Fruit fly (Drosophila melanogaster) whole organism, adult: Measurements from ENCODE around the gene S-Lap4.

Experiments
- CG11617 ChIP-seq: fragments of 200-800 bp; sonication (Bioruptor generic); optimal IDR thresholded peaks from 2 replicates; lab custom pipeline; 2017; ENCODE audit warnings: mild to moderate bottlenecking, missing biosample characterization, missing genetic modification reagents, missing genetic modification characterization
- CG12768 ChIP-seq: fragments of 200-800 bp; sonication (Bioruptor generic); optimal IDR thresholded peaks from 2 replicates; lab custom pipeline; 2017; ENCODE audit warnings: missing biosample characterization, missing genetic modification characterization, mild to moderate bottlenecking, moderate library complexity, missing genetic modification reagents
- CG14711 ChIP-seq: fragments of 200-800 bp; sonication (Bioruptor generic); optimal IDR thresholded peaks from 2 replicates; lab custom pipeline; 2018; ENCODE audit warnings: missing biosample characterization, mild to moderate bottlenecking, missing genetic modification characterization, moderate library complexity
- CG1620 ChIP-seq: fragments of 200-800 bp; sonication (Bioruptor generic); optimal IDR thresholded peaks from 2 replicates; lab custom pipeline; 2016; ENCODE audit warnings: missing biosample characterization, missing genetic modification characterization
- CG33017 ChIP-seq: fragments of 200-800 bp; sonication (Bioruptor generic); optimal IDR thresholded peaks from 2 replicates; lab custom pipeline; 2018; ENCODE audit warnings: missing biosample characterization, mild to moderate bottlenecking, missing genetic modification characterization, moderate library complexity
- CG5204 ChIP-seq: fragments of 200-800 bp; sonication (Bioruptor generic); optimal IDR thresholded peaks from 2 replicates; lab custom pipeline; 2016; ENCODE audit warnings: missing biosample characterization, missing genetic modification characterization
- CG7045 ChIP-seq: fragments of 200-800 bp; sonication (Bioruptor generic); optimal IDR thresholded peaks from 2 replicates; lab custom pipeline; 2017; ENCODE audit warnings: missing biosample characterization, mild to moderate bottlenecking, missing genetic modification characterization
- CG7101 ChIP-seq: fragments of 200-800 bp; sonication (Bioruptor generic); optimal IDR thresholded peaks from 2 replicates; lab custom pipeline; 2018; ENCODE audit warnings: missing biosample characterization, mild to moderate bottlenecking, missing genetic modification characterization, moderate library complexity
- Clk ChIP-seq: fragments of 200-800 bp; sonication (Bioruptor generic); optimal IDR thresholded peaks from 2 replicates; lab custom pipeline; 2017; ENCODE audit warnings: missing biosample characterization, missing genetic modification characterization
- Crg-1 ChIP-seq: fragments of 200-800 bp; sonication (Bioruptor generic); optimal IDR thresholded peaks from 2 replicates; lab custom pipeline; 2016; ENCODE audit warnings: missing biosample characterization, missing genetic modification characterization
- Hr96 ChIP-seq: fragments of 200-800 bp; sonication (Bioruptor generic); optimal IDR thresholded peaks from 2 replicates; lab custom pipeline; 2016; ENCODE audit warnings: missing biosample characterization, missing genetic modification characterization
- Mnt ChIP-seq: fragments of 200-800 bp; sonication (Bioruptor generic); optimal IDR thresholded peaks from 2 replicates; lab custom pipeline; 2016; ENCODE audit warnings: missing biosample characterization, mild to moderate bottlenecking, missing genetic modification characterization
- bab1 ChIP-seq: fragments of 200-800 bp; sonication (Bioruptor generic); optimal IDR thresholded peaks from 3 replicates; lab custom pipeline; 2019; ENCODE audit warnings: missing biosample characterization, mild to moderate bottlenecking, missing genetic modification characterization, moderate library complexity
- cic ChIP-seq: fragments of 200-800 bp; sonication (Bioruptor generic); optimal IDR thresholded peaks from 2 replicates; lab custom pipeline; 2017; ENCODE audit warnings: missing biosample characterization, mild to moderate bottlenecking, missing genetic modification characterization, moderate library complexity
- cnc ChIP-seq, 2 experiments: fragments of >200 bp; optimal IDR thresholded peaks; 2 replicates each; lab custom pipeline; 2017
- kay ChIP-seq: fragments of 200-800 bp; sonication (Bioruptor generic); peaks from one replicate; lab custom pipeline; 2016; ENCODE audit warnings: missing biosample characterization, missing genetic modification characterization, borderline replicate concordance
- ovo ChIP-seq: fragments of 200-800 bp; sonication (Bioruptor generic); optimal IDR thresholded peaks from 2 replicates; lab custom pipeline; 2016; ENCODE audit warnings: missing biosample characterization, missing genetic modification characterization
- pad ChIP-seq: fragments of 200-800 bp; sonication (Bioruptor generic); optimal IDR thresholded peaks from 3 replicates; lab custom pipeline; 2017; ENCODE audit warnings: missing biosample characterization, missing genetic modification characterization, mild to moderate bottlenecking, moderate library complexity, missing genetic modification reagents
- tj ChIP-seq: fragments of 200-800 bp; sonication (Bioruptor generic); optimal IDR thresholded peaks from 3 replicates; lab custom pipeline; 2017; ENCODE audit warnings: missing biosample characterization, mild to moderate bottlenecking, missing genetic modification characterization, moderate library complexity
- toe ChIP-seq: fragments of 200-800 bp; sonication (Bioruptor generic); optimal IDR thresholded peaks from 2 replicates; lab custom pipeline; 2016; ENCODE audit warnings: missing biosample characterization, missing genetic modification characterization

Gene S-Lap4

DNA sequence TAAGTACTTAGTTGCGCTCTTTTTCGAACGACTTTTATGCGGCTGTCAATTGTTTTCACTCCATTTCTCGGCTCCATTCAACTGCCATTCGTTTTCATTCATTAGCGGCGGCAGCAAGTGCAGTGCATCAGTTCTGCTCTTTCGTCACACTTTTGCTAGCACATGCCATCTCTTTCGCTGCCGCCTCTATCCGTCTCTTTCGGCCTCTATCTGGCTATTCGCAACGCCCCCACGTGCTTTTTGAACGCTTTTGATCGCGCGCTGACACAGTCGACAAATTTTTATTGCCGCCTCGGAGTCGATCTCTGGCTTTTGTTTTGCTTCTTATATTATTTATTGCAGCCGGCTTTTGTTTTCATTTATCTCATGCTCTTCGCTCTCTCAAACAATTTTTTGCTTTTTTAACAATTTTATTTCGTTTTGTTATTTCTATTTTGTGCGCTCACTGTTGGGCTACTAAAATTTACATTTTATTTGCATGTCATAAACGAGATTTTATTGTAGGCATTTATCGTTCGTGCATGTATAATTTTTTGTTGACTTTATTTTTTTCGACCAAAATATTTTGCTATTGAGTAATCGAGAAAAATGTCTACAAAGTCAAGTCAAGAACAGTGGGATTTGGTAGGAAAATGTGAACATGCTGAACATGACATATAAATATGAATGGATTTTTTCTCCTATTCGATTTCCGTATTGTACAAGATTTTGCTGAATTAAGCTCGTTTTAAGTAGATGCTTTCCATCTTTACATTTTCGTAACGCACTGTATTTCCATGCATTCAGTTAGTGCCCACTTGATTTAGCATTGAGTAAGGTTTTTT, 31.9 kb downstream of the S-Lap4 start:
- peak; percentile 33 for TF ChIP-seq Mnt (GFP tag; lab: Kevin White, UChicago)
- TF ChIP-seq Crg-1, result no peak

DNA sequence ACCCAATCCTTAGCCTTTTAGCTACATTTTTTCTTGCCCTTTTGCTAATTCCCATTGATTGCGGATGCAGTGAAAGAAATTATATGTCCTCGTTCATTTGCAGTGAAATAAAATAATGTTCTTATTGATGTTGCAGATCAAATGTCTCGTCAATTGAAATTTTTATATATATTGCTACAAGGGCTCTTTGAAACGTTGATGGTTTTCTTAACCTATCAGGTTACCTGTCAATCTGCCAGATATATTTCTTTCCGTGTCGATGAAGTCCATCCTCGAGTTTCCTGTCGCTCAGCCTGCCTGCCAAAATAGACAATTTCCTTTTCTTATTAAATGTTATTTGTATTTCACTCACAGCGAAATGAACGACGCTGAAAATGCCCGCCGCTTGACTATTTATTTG, 34.5 kb downstream of the S-Lap4 start:
- TF ChIP-seq Mnt (GFP tag; lab: Kevin White, UChicago) (no peak), cnc (optimal IDR thresholded peaks at IDR 0.05; lab: Kevin White, UChicago) (no peak), Clk (no peak), CG7101 (tag; lab: Kevin White, UChicago) (no peak), ovo (GFP tag; lab: Kevin White, UChicago) (no peak), CG1620 (GFP tag; lab: Kevin White, UChicago) (no peak), CG7045 (GFP tag; lab: Kevin White, UChicago) (no peak)

DNA sequence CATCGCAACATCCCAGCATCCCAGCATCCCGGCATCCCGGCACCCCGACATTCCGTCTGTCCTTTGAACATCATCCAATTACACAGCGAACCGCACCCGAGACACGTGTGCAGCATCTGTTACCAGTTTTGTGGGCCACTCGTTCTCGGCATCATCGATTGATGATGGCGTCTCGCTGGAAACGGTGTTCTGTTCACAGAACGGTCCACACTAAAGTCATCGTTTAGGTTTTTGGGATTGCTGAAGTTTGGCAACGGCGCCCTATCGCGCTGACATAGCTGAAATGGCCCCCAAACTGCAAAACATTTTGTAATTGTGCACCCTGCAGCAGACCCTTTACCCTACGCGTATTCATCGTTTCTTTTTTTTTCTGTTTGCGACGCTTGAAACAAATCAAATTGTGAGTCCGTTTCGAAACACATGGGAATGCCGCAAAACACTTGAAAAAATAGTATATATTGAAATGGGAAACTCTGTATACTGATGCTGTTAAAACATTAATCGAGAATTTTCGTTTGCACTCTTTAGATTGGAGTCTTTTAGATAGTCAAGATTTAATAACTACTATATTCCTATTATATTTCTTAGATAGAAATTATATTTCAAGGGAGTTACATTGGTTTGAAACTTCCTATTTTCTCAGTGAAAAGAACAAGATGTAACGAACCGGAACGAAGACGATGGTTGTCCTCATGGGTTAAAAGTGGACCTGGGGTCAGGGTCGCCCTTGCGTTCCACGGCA, 35.2 kb downstream of the S-Lap4 start:
- TF ChIP-seq CG1620 (GFP tag; lab: Kevin White, UChicago), result no peak
- no peak for TF ChIP-seq CG5204 (GFP tag; lab: Kevin White, UChicago)
- TF ChIP-seq Clk, result no peak
- peak; percentile 38 for TF ChIP-seq tj
- TF ChIP-seq CG11617 (GFP tag; lab: Kevin White, UChicago), result no peak
- TF ChIP-seq ovo (GFP tag; lab: Kevin White, UChicago), result no peak
- no peak for TF ChIP-seq CG12768 (GFP tag; lab: Kevin White, UChicago)
- TF ChIP-seq cic (GFP tag; lab: Kevin White, UChicago), result no peak
- no peak for TF ChIP-seq pad (GFP tag; lab: Kevin White, UChicago)

DNA sequence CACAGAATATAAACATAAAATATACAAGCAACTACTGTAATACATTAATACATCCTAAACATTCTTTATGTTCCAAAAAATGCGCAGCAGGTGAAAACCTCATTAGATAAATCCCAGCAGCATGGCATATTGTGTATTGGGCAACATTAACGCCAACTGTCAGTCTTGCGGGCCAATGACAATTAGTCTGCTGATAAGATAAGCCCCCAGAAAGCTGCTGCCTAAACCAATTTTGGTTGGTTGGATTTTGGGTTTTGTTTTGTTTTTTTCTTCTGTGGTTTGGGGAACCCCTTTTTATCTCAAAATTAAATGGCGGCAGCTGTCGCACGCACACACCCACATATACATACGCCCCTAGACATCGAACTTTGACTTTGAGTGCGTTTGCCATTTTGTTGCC, 37.6 kb downstream of the S-Lap4 start:
- no peak for TF ChIP-seq CG7045 (GFP tag; lab: Kevin White, UChicago)
- TF ChIP-seq CG33017, result no peak

DNA sequence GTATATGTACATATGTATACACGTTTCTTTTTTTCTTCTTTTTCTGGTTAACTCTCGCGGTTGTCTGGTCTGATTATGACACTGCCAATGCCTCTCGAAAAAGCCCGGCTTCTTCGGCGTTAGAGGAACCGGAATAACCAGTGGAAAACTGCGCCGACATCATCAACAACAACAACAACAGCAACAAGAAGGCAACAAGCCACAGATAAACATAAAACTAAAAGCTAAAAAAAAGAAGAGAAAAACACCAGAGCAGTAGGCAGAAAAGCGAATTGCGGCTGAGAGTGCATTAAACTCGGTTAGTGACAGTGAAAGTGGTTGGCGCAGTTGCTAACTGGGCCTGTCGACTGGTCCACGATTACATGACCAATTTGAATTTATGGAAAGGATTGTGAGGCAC, 40.4 kb downstream of the S-Lap4 start:
- TF ChIP-seq CG11617 (GFP tag; lab: Kevin White, UChicago) (no peak), bab1 (GFP tag; lab: Kevin White, UChicago) (no peak), CG7101 (tag; lab: Kevin White, UChicago) (no peak), CG33017 (no peak), kay (no peak), toe (GFP tag; lab: Kevin White, UChicago) (no peak), CG1620 (GFP tag; lab: Kevin White, UChicago) (no peak), ovo (GFP tag; lab: Kevin White, UChicago) (no peak), pad (GFP tag; lab: Kevin White, UChicago) (no peak)

DNA sequence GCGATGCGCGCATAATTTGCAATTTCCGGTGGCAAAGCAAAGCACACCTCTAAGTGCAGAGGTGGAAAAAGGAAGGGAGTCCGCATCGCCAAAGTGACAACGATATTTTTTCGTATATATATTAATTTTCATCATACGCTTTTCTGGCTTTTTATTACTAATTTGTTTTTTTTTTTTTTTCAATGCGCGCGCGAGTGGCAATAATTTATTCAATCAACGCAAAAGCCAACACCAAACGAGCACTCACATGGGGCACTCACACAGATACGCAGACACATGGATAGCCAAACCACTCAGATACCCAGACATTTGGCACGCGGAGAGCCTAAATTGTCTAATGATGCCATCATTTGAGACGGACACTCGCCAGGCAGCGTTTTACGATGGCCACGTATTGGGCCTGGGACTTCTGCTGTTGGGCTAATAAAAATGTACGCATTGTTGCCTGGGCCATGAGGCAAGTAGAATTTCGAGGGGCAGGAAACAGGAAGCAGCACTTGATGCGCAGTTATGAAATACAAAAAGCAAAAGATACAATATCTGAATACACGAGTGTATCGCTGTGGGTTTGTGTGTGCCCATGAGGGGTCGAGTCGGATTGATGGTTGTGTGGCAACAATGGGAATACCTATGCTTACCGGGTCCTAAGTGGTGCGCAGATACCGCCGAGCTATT, 41.4 kb downstream of the S-Lap4 start:
- TF ChIP-seq pad (GFP tag; lab: Kevin White, UChicago), result no peak
- no peak for TF ChIP-seq cnc (optimal IDR thresholded peaks at IDR 0.05; lab: Kevin White, UChicago)
- TF ChIP-seq CG7045 (GFP tag; lab: Kevin White, UChicago), result no peak
- no peak for TF ChIP-seq ovo (GFP tag; lab: Kevin White, UChicago)
- TF ChIP-seq CG33017, result no peak
- no peak for TF ChIP-seq CG7101 (tag; lab: Kevin White, UChicago)
- no peak for TF ChIP-seq Clk
- TF ChIP-seq Crg-1, result no peak
- no peak for TF ChIP-seq toe (GFP tag; lab: Kevin White, UChicago)
- no peak for TF ChIP-seq kay
- no peak for TF ChIP-seq CG14711
- no peak for TF ChIP-seq tj

DNA sequence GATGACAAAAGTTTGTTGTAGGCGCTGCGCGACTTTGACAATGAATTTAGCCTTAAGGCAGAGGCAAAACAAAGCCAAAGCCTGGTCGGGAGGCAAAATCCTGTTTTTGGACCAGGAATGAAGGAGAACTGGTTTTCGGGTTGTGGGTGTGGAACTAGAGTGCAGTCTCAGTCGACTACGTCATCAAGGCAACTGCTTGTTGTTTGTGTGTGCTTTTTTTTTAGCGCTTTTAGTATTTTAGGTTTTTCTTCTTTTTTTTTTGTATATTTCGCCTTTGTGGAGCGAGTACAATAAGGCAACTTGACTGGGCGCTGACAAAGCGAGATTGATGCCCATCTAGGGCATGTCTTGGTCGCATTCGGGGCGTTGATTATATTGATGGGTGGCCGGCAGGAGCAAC, 43.2 kb downstream of the S-Lap4 start:
- TF ChIP-seq Mnt (GFP tag; lab: Kevin White, UChicago) (no peak), CG5204 (GFP tag; lab: Kevin White, UChicago) (no peak), tj (no peak), CG7045 (GFP tag; lab: Kevin White, UChicago) (no peak), ovo (GFP tag; lab: Kevin White, UChicago) (no peak), cic (GFP tag; lab: Kevin White, UChicago) (no peak), Crg-1 (no peak), CG11617 (GFP tag; lab: Kevin White, UChicago) (no peak), toe (GFP tag; lab: Kevin White, UChicago) (no peak), Clk (no peak), CG1620 (GFP tag; lab: Kevin White, UChicago) (no peak), CG12768 (GFP tag; lab: Kevin White, UChicago) (no peak), CG14711 (no peak), Hr96 (GFP tag; lab: Kevin White, UChicago) (no peak), CG7101 (tag; lab: Kevin White, UChicago) (no peak), pad (GFP tag; lab: Kevin White, UChicago) (no peak), kay (no peak), bab1 (GFP tag; lab: Kevin White, UChicago) (no peak), CG33017 (no peak)
